Worm (Caenorhabditis elegans) whole organism, L2 larva: ENCODE measurements around the gene col-103.

Experiments
- R02D3.7 ChIP-seq: fragments of 150-350 bp; optimal IDR thresholded peaks from 2 replicates; lab custom pipeline; 2014; ENCODE audit warnings: missing biosample characterization, missing genetic modification characterization
- aly-2 ChIP-seq: fragments of 150-350 bp; optimal IDR thresholded peaks from 2 replicates; lab custom pipeline; 2014; ENCODE audit warnings: missing biosample characterization, missing genetic modification characterization
- egl-27 ChIP-seq: sonication (generic microtip); optimal IDR thresholded peaks from 3 replicates; lab custom pipeline; 2017; ENCODE audit warnings: missing biosample characterization, missing genetic modification reagents, missing genetic modification characterization
- lin-13 ChIP-seq: fragments of 150-350 bp; optimal IDR thresholded peaks from 2 replicates; lab custom pipeline; 2014; ENCODE audit warnings: missing biosample characterization, missing genetic modification reagents, missing genetic modification characterization
- nhr-11 ChIP-seq: fragments of 150-350 bp; optimal IDR thresholded peaks from 2 replicates; lab custom pipeline; 2014; ENCODE audit warnings: missing biosample characterization, missing genetic modification characterization
- nhr-6 ChIP-seq: fragments of 150-350 bp; optimal IDR thresholded peaks from 2 replicates; lab custom pipeline; 2014; ENCODE audit warnings: missing biosample characterization, missing genetic modification characterization
- unc-62 ChIP-seq: fragments of 150-350 bp; optimal IDR thresholded peaks from 2 replicates; lab custom pipeline; 2014; ENCODE audit warnings: missing biosample characterization, missing genetic modification reagents, missing genetic modification characterization
- zag-1 ChIP-seq: fragments of 150-350 bp; optimal IDR thresholded peaks from 2 replicates; lab custom pipeline; 2014; ENCODE audit warnings: missing biosample characterization, missing genetic modification characterization
- ztf-11 ChIP-seq: sonication (generic microtip); optimal IDR thresholded peaks from 2 replicates; lab custom pipeline; 2017; ENCODE audit warnings: missing biosample characterization, missing genetic modification characterization

- TF ChIP-seq nhr-6 (tag; lab: Kevin White, UChicago) (no peak), egl-27 (tag; lab: Kevin White, UChicago) (no peak), R02D3.7 (tag; lab: Kevin White, UChicago) (no peak), lin-13 (GFP tag; lab: Kevin White, UChicago) (no peak), aly-2 (no peak), nhr-11 (no peak), unc-62 (GFP tag; lab: Kevin White, UChicago) (no peak), zag-1 (tag; lab: Kevin White, UChicago) (no peak), ztf-11 (tag; lab: Kevin White, UChicago) (no peak)
Observed at ce11 chrIV:762486-763376, 747 bp downstream of the col-103 start.
